Worm (Caenorhabditis elegans): ENCODE measurements around the gene ins-5.
A peak's percentile ranks its signal among the peaks of the same experiment; 100 is the strongest.

The ins-5 gene

DNA sequence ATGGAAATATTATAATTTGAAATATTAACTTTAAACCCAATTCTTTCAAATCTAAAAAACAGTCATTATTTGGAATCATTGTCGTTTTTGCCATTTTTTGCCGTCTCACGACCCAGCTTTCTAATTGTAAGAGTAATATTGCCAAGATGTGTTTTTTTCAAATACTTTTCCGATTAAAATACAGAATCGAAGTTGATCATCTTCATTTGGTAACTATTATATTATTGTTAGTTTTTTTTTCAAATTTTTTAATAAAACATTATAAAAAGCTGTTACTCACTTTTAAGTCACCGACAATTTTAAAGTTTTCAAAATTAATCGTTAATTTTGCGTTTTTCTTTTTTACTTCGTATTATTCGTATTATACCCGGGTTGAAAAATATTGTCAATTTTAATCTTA is at the start of gene ins-5:
TSS of gene ins-5 (plus strand) at position 301 of the 400 bp plus-strand sequence.
- no peak for TF ChIP-seq F22D6.2 (tag; optimal IDR thresholded peaks at IDR 0.05)

DNA sequence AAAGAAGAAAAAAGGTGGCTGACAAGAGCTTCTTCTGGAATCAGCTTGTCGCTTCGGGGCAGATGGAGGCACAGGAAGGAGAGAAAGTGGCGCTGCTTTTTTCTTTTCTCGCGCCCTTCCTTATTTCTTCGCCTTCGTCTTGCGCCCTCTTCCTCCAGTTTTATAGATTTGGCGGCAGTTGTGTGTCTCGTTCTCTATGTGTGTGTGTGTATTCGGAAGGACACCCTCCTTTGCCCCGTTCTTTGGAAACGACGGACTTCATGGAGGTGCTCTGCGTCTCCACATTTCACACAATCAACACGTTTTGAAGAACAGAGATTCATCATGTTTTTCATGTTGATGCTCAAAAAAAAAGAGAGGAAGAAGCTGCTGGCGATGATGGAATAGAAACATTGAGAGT is 48.7 kb upstream of the ins-5 start:
- TF ChIP-seq zfh-2 (GFP tag; conservative IDR thresholded peaks at IDR 0.05) (peak; percentile 86), snpc-3.4 (tag; optimal IDR thresholded peaks at IDR 0.05) (no peak), tbp1 (GFP tag; optimal IDR thresholded peaks at IDR 0.05) (no peak), sptf-2 (GFP tag; optimal IDR thresholded peaks at IDR 0.05) (no peak), ztf-28 (GFP tag; IDR thresholded peaks at IDR 0.05) (no peak), K12H6.12 (tag; optimal IDR thresholded peaks at IDR 0.05) (no peak), Y56A3A.18 (GFP tag; IDR thresholded peaks at IDR 0.05) (no peak), ets-4 (GFP tag; optimal IDR thresholded peaks at IDR 0.05) (no peak), rpc-1 (optimal IDR thresholded peaks at IDR 0.05) (no peak), rpc-1 (tag; optimal IDR thresholded peaks at IDR 0.05) (no peak), lin-35 (GFP tag; optimal IDR thresholded peaks at IDR 0.05) (no peak), tlf-1 (GFP tag; optimal IDR thresholded peaks at IDR 0.05) (no peak), Y95B8A.8 (GFP tag; IDR thresholded peaks at IDR 0.05) (no peak), dpl-1 (GFP tag; optimal IDR thresholded peaks at IDR 0.05) (no peak), snpc-1.3 (tag; optimal IDR thresholded peaks at IDR 0.05; ENCODE audit: insufficient read depth) (no peak), ekl-4 (GFP tag; IDR thresholded peaks at IDR 0.05) (no peak), dox-1 (GFP tag; IDR thresholded peaks at IDR 0.05) (0 out of 2 replicates have a peak, but pooled peaks have one; percentile 26), snpc-4 (GFP tag; optimal IDR thresholded peaks at IDR 0.05) (no peak), snpc-4 (tag; optimal IDR thresholded peaks at IDR 0.05) (peak in 1 of 4 experiments; percentile 5), B0035.1 (tag; optimal IDR thresholded peaks at IDR 0.05) (no peak), F57C9.4 (tag; optimal IDR thresholded peaks at IDR 0.05) (no peak), lag-1 (GFP tag; IDR thresholded peaks at IDR 0.05) (no peak), F49E8.2 (tag; optimal IDR thresholded peaks at IDR 0.05; ENCODE audit: insufficient read depth) (no peak), hsf-1 (GFP tag; IDR thresholded peaks at IDR 0.05) (no peak), lin-26 (GFP tag; IDR thresholded peaks at IDR 0.05) (no peak), cebp-1 (GFP tag; IDR thresholded peaks at IDR 0.05) (no peak), cebp-1 (tag; optimal IDR thresholded peaks at IDR 0.05) (peak; percentile 27), unc-62 (GFP tag; optimal IDR thresholded peaks at IDR 0.05) (no peak), egrh-3 (GFP tag; IDR thresholded peaks at IDR 0.05) (no peak), xnd-1 (tag; optimal IDR thresholded peaks at IDR 0.05) (no peak), lin-54 (GFP tag; optimal IDR thresholded peaks at IDR 0.05) (no peak), D2030.7 (GFP tag; IDR thresholded peaks at IDR 0.05) (no peak), lsy-27 (tag; optimal IDR thresholded peaks at IDR 0.05; ENCODE audit: borderline replicate concordance, insufficient read depth) (no peak), hmg-1.2 (GFP tag; IDR thresholded peaks at IDR 0.05) (peak; percentile 25; the same call in 1 of the 2 replicates), tbx-9 (tag; optimal IDR thresholded peaks at IDR 0.05; ENCODE audit: borderline replicate concordance) (no peak), die-1 (tag; optimal IDR thresholded peaks at IDR 0.05) (no peak), B0261.1 (tag; optimal IDR thresholded peaks at IDR 0.05) (no peak), bed-1 (GFP tag; IDR thresholded peaks at IDR 0.05) (no peak), F37B4.10 (GFP tag; IDR thresholded peaks at IDR 0.05) (no peak), chd-7 (tag; optimal IDR thresholded peaks at IDR 0.05) (no peak), nfyb-1 (GFP tag; IDR thresholded peaks at IDR 0.05) (no peak)
